Worm (Caenorhabditis elegans) whole organism, late embryonic: ENCODE data around the gene nbs-1.
"Not testable (repeated sequence)": the region's sequence is repeated elsewhere in the genome, so short reads cannot be mapped to it uniquely, and the experiment has no call there.

Experiments
- K09A11.1 ChIP-seq: sonication (generic microtip); optimal IDR thresholded peaks from 2 replicates; lab custom pipeline; 2017; ENCODE audit warnings: antibody characterized with exemption, mild to moderate bottlenecking, missing genetic modification characterization, missing compliant biosample characterization; ENCODE audit not compliant: insufficient read depth
- ama-1 ChIP-seq: fragments of 150-350 bp; optimal IDR thresholded peaks from 2 replicates; lab custom pipeline; 2014
- elt-2 ChIP-seq: sonication (generic microtip); optimal IDR thresholded peaks from 2 replicates; lab custom pipeline; 2016; ENCODE audit warnings: missing genetic modification reagents, missing genetic modification characterization, missing compliant biosample characterization
- fkh-6 ChIP-seq: sonication (generic microtip); optimal IDR thresholded peaks from 2 replicates; lab custom pipeline; 2016; ENCODE audit warnings: missing genetic modification characterization, missing compliant biosample characterization
- hlh-8 ChIP-seq: sonication (generic microtip); optimal IDR thresholded peaks from 2 replicates; lab custom pipeline; 2016; ENCODE audit warnings: missing genotype, missing genetic modification characterization, missing compliant biosample characterization
- pha-4 ChIP-seq: fragments of 150-350 bp; optimal IDR thresholded peaks from 2 replicates; lab custom pipeline; 2018; ENCODE audit warnings: missing biosample characterization, missing genetic modification reagents, missing genetic modification characterization
- pros-1 ChIP-seq: fragments of 150-350 bp; optimal IDR thresholded peaks from 2 replicates; lab custom pipeline; 2014; ENCODE audit warnings: missing biosample characterization, missing genetic modification reagents, missing genetic modification characterization
- sox-4 ChIP-seq: sonication (generic microtip); optimal IDR thresholded peaks from 2 replicates; lab custom pipeline; 2017; ENCODE audit warnings: mild to moderate bottlenecking, missing genetic modification characterization, inconsistent platforms, missing compliant biosample characterization
- ttx-3 ChIP-seq: sonication (generic microtip); optimal IDR thresholded peaks from 2 replicates; lab custom pipeline; 2016; ENCODE audit warnings: missing genetic modification reagents, missing genetic modification characterization, missing compliant biosample characterization

DNA sequence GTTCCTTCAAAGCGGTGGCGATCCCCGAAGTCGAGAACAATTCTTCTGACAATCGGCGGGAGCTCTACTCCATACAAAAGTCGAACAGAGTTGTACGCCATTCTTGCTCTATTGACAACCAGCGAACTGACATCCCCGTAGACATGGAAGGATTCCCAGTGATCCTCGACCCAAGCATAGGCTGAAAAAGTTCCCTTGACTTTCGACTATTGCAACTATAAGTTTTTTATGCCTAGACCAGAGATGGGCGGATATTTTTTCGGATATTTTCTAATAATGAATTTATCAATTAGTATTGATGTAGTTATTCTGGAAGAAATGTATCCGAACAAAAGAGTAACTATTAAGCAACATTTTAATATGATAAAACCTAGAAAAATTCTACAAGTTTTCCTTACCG lies 25.5 kb upstream of the nbs-1 start, which contains the start of gene W10C6.2:
- not testable (repeated sequence) for TF ChIP-seq K09A11.1 (tag; lab: Kevin White, UChicago); sox-4 (tag; lab: Kevin White, UChicago); hlh-8 (tag; lab: Kevin White, UChicago); ama-1 (lab: Kevin White, UChicago); elt-2; pha-4 (tag; lab: Kevin White, UChicago); fkh-6 (tag; lab: Kevin White, UChicago); pros-1 (tag; lab: Kevin White, UChicago); ttx-3 (tag; lab: Kevin White, UChicago)
